Fruit fly (Drosophila melanogaster) whole organism, embryonic: ENCODE results near the gene I-2.

Experiments used
- BEAF-32 ChIP-seq: fragments of 200-800 bp; sonication (Bioruptor generic); optimal IDR thresholded peaks from 3 replicates; lab custom pipeline; 2017; ENCODE audit warnings: missing biosample characterization, missing genetic modification characterization, mild to moderate bottlenecking, moderate library complexity, missing genetic modification reagents
- CG10267 ChIP-seq: fragments of 200-800 bp; sonication (Bioruptor generic); optimal IDR thresholded peaks from 2 replicates; lab custom pipeline; 2018; ENCODE audit warnings: missing biosample characterization, mild to moderate bottlenecking, missing genetic modification characterization, moderate library complexity
- CG10321 ChIP-seq: fragments of 200-800 bp; sonication (Bioruptor generic); IDR thresholded peaks from 2 replicates; pipeline ENCODE4 v1.3.6; 2022; ENCODE audit warnings: missing biosample characterization, missing genetic modification characterization
- CG10654 ChIP-seq: fragments of 200-800 bp; sonication (Bioruptor generic); optimal IDR thresholded peaks from 2 replicates; lab custom pipeline; 2016; ENCODE audit warnings: missing biosample characterization, missing genetic modification characterization
- CG11723 ChIP-seq: fragments of 200-800 bp; sonication (Bioruptor generic); optimal IDR thresholded peaks from 2 replicates; lab custom pipeline; 2017; ENCODE audit warnings: missing biosample characterization, mild to moderate bottlenecking, missing genetic modification characterization
- CG12155 ChIP-seq: fragments of 200-800 bp; sonication (Bioruptor generic); optimal IDR thresholded peaks from 3 replicates; lab custom pipeline; 2016; ENCODE audit warnings: missing biosample characterization, missing genetic modification characterization
- CG14441 ChIP-seq: fragments of 200-800 bp; sonication (Bioruptor generic); IDR thresholded peaks from 2 replicates; pipeline ENCODE4 v1.3.6; 2022; ENCODE audit warnings: missing biosample characterization, missing genetic modification characterization
- CG14710 ChIP-seq: fragments of 200-800 bp; sonication (Bioruptor generic); optimal IDR thresholded peaks from 3 replicates; lab custom pipeline; 2019; ENCODE audit warnings: missing biosample characterization, mild to moderate bottlenecking, missing genetic modification characterization, moderate library complexity
- CG14965 ChIP-seq: fragments of 200-800 bp; sonication (Bioruptor generic); optimal IDR thresholded peaks from 2 replicates; lab custom pipeline; 2016; ENCODE audit warnings: missing biosample characterization, missing genetic modification characterization, borderline replicate concordance
- CG15601 ChIP-seq: fragments of 200-800 bp; sonication (Bioruptor generic); optimal IDR thresholded peaks from 3 replicates; lab custom pipeline; 2019; ENCODE audit warnings: missing biosample characterization, mild to moderate bottlenecking, missing genetic modification characterization, moderate library complexity
- CG17359 ChIP-seq: fragments of 200-800 bp; sonication (Bioruptor generic); optimal IDR thresholded peaks from 3 replicates; lab custom pipeline; 2018; ENCODE audit warnings: missing biosample characterization, mild to moderate bottlenecking, missing genetic modification characterization, moderate library complexity
- CG42726 ChIP-seq: fragments of 200-800 bp; sonication (Bioruptor generic); IDR thresholded peaks from 2 replicates; pipeline ENCODE4 v1.3.6; 2022; ENCODE audit warnings: missing biosample characterization, missing genetic modification characterization; ENCODE audit not compliant: partially characterized antibody
- CG4360 ChIP-seq: fragments of 200-800 bp; sonication (Bioruptor generic); IDR thresholded peaks from 2 replicates; pipeline ENCODE4 v1.3.6; 2022; ENCODE audit warnings: missing biosample characterization, missing genetic modification characterization
- CG43689 ChIP-seq: fragments of 200-800 bp; sonication (Bioruptor generic); IDR thresholded peaks from 2 replicates; pipeline ENCODE4 v1.3.6; 2022; ENCODE audit warnings: missing biosample characterization, missing genetic modification characterization
- CG6254 ChIP-seq: fragments of 200-800 bp; sonication (Bioruptor generic); optimal IDR thresholded peaks from 3 replicates; lab custom pipeline; 2017; ENCODE audit warnings: mild to moderate bottlenecking, missing biosample characterization, missing genetic modification reagents, missing genetic modification characterization
- CG7745 ChIP-seq: fragments of 200-800 bp; sonication (Bioruptor generic); optimal IDR thresholded peaks from 2 replicates; lab custom pipeline; 2018; ENCODE audit warnings: missing biosample characterization, mild to moderate bottlenecking, missing genetic modification characterization, moderate library complexity
- CG8290 ChIP-seq, 3 experiments: fragments of 200-800 bp; sonication (Bioruptor generic); optimal IDR thresholded peaks; 2 replicates each; lab custom pipeline; 2016 to 2019; ENCODE audit warnings: missing biosample characterization in 3 of 3, missing genetic modification characterization in 3 of 3, mild to moderate bottlenecking in 2 of 3, moderate library complexity in 1 of 3
- CG8359 ChIP-seq: fragments of 200-800 bp; sonication (Bioruptor generic); optimal IDR thresholded peaks from 2 replicates; lab custom pipeline; 2017; ENCODE audit warnings: missing biosample characterization, mild to moderate bottlenecking, missing genetic modification characterization, borderline replicate concordance
- Chrac-16 ChIP-seq: fragments of 200-800 bp; sonication (Bioruptor generic); optimal IDR thresholded peaks from 3 replicates; lab custom pipeline; 2016; ENCODE audit warnings: missing biosample characterization, missing genetic modification characterization
- Doc3 ChIP-seq: fragments of 200-800 bp; sonication (Bioruptor generic); IDR thresholded peaks from 3 replicates; pipeline ENCODE4 v1.3.6; 2022; ENCODE audit warnings: missing biosample characterization, missing genetic modification characterization; ENCODE audit not compliant: partially characterized antibody
- HLHmδ ChIP-seq: fragments of 200-800 bp; sonication (Bioruptor generic); optimal IDR thresholded peaks from 2 replicates; lab custom pipeline; 2018; ENCODE audit warnings: missing biosample characterization, mild to moderate bottlenecking, missing genetic modification characterization, moderate library complexity
- HmgZ ChIP-seq: fragments of 200-800 bp; sonication (Bioruptor generic); optimal IDR thresholded peaks from 2 replicates; lab custom pipeline; 2018; ENCODE audit warnings: missing biosample characterization, mild to moderate bottlenecking, missing genetic modification characterization
- Hmr ChIP-seq: fragments of 200-800 bp; sonication (Bioruptor generic); optimal IDR thresholded peaks from 3 replicates; lab custom pipeline; 2017; ENCODE audit warnings: mild to moderate bottlenecking, missing biosample characterization, missing genetic modification reagents, missing genetic modification characterization
- Hr51 ChIP-seq, 2 experiments: fragments of 200-800 bp; sonication (Bioruptor generic); optimal IDR thresholded peaks; 2 replicates in 1 of 2; 3 replicates in 1 of 2; lab custom pipeline; 2016 to 2018; ENCODE audit warnings: missing biosample characterization in 2 of 2, missing genetic modification characterization in 2 of 2, mild to moderate bottlenecking in 1 of 2, moderate library complexity in 1 of 2
- Hr78 ChIP-seq, 2 experiments: fragments of 200-800 bp in 1 of 2; fragments of >200 bp in 1 of 2; sonication (Bioruptor generic) in 1 of 2; optimal IDR thresholded peaks; 2 replicates each; lab custom pipeline; 2017 to 2019; ENCODE audit warnings: missing biosample characterization in 2 of 2, missing genetic modification characterization in 2 of 2, mild to moderate bottlenecking in 1 of 2, moderate library complexity in 1 of 2
- Mes4 ChIP-seq: fragments of 200-800 bp; sonication (Bioruptor generic); optimal IDR thresholded peaks from 2 replicates; lab custom pipeline; 2016; ENCODE audit warnings: missing biosample characterization, missing genetic modification characterization
- Optix ChIP-seq: fragments of 200-800 bp; sonication (Bioruptor generic); IDR thresholded peaks from 3 replicates; pipeline ENCODE4 v1.3.6; 2022; ENCODE audit warnings: missing biosample characterization, missing genetic modification characterization
- Side ChIP-seq: fragments of 200-800 bp; sonication (Bioruptor generic); optimal IDR thresholded peaks from 2 replicates; lab custom pipeline; 2016; ENCODE audit warnings: missing biosample characterization, missing genetic modification characterization
- Six4 ChIP-seq: fragments of 200-800 bp; sonication (Bioruptor generic); optimal IDR thresholded peaks from 2 replicates; lab custom pipeline; 2016; ENCODE audit warnings: missing biosample characterization, missing genetic modification characterization
- Ssrp ChIP-seq: fragments of 200-800 bp; sonication (Bioruptor generic); optimal IDR thresholded peaks from 2 replicates; lab custom pipeline; 2018; ENCODE audit warnings: missing biosample characterization, mild to moderate bottlenecking, missing genetic modification characterization, moderate library complexity
- Vsx1 ChIP-seq: fragments of 200-800 bp; sonication (Bioruptor generic); optimal IDR thresholded peaks from 2 replicates; lab custom pipeline; 2017; ENCODE audit warnings: missing biosample characterization, mild to moderate bottlenecking, missing genetic modification characterization, missing genetic modification reagents
- Xbp1 ChIP-seq: fragments of 200-800 bp; sonication (Bioruptor generic); optimal IDR thresholded peaks from 3 replicates; lab custom pipeline; 2016; ENCODE audit warnings: missing biosample characterization, mild to moderate bottlenecking, missing genetic modification characterization
- Xrp1 ChIP-seq: fragments of 200-800 bp; sonication (Bioruptor generic); IDR thresholded peaks from 2 replicates; pipeline ENCODE4 v1.3.6; 2022; ENCODE audit warnings: missing biosample characterization, missing genetic modification characterization
- YL-1 ChIP-seq: fragments of 200-800 bp; sonication (Bioruptor generic); optimal IDR thresholded peaks from 3 replicates; lab custom pipeline; 2017; ENCODE audit warnings: missing biosample characterization, mild to moderate bottlenecking, missing genetic modification characterization
- abd-A ChIP-seq: fragments of 200-800 bp; sonication (Bioruptor generic); optimal IDR thresholded peaks from 3 replicates; lab custom pipeline; 2019; ENCODE audit warnings: missing biosample characterization, mild to moderate bottlenecking, missing genetic modification characterization, moderate library complexity
- cato ChIP-seq: fragments of 200-800 bp; sonication (Bioruptor generic); optimal IDR thresholded peaks from 2 replicates; lab custom pipeline; 2016; ENCODE audit warnings: missing biosample characterization, missing genetic modification characterization, borderline replicate concordance
- chif ChIP-seq, 2 experiments: fragments of 200-800 bp; sonication (Bioruptor generic); optimal IDR thresholded peaks; 3 replicates each; lab custom pipeline; 2016; ENCODE audit warnings: missing biosample characterization in 2 of 2, missing genetic modification characterization in 2 of 2
- cwo ChIP-seq: fragments of 200-800 bp; sonication (Bioruptor generic); optimal IDR thresholded peaks from 3 replicates; lab custom pipeline; 2017; ENCODE audit warnings: missing biosample characterization, missing genetic modification characterization, mild to moderate bottlenecking, moderate library complexity, missing genetic modification reagents
- dan ChIP-seq: fragments of 200-800 bp; sonication (Bioruptor generic); IDR thresholded peaks from 2 replicates; pipeline ENCODE4 v1.3.6; 2022; ENCODE audit warnings: missing biosample characterization, missing genetic modification characterization
- en ChIP-seq: fragments of 200-800 bp; sonication (Bioruptor generic); optimal IDR thresholded peaks from 2 replicates; lab custom pipeline; 2016; ENCODE audit warnings: missing biosample characterization, missing genetic modification characterization
- hth ChIP-seq: fragments of >200 bp; optimal IDR thresholded peaks from 2 replicates; lab custom pipeline; 2017; ENCODE audit warnings: inconsistent platforms
- pb ChIP-seq: fragments of 200-800 bp; sonication (Bioruptor generic); optimal IDR thresholded peaks from 3 replicates; lab custom pipeline; 2016; ENCODE audit warnings: missing biosample characterization, missing genetic modification characterization
- pzg ChIP-seq: fragments of 200-800 bp; sonication (Bioruptor generic); optimal IDR thresholded peaks from 3 replicates; lab custom pipeline; 2018; ENCODE audit warnings: missing biosample characterization, mild to moderate bottlenecking, missing genetic modification characterization, moderate library complexity
- ranshi ChIP-seq: fragments of 200-800 bp; sonication (Bioruptor generic); IDR thresholded peaks from 2 replicates; pipeline ENCODE4 v1.3.6; 2022; ENCODE audit warnings: missing biosample characterization, missing genetic modification characterization
- shn ChIP-seq: fragments of 200-800 bp; sonication (Bioruptor generic); optimal IDR thresholded peaks from 3 replicates; lab custom pipeline; 2016; ENCODE audit warnings: missing biosample characterization, missing genetic modification characterization
- slou ChIP-seq: fragments of 200-800 bp; sonication (Bioruptor generic); optimal IDR thresholded peaks from 3 replicates; lab custom pipeline; 2016; ENCODE audit warnings: missing biosample characterization, missing genetic modification characterization
- sna ChIP-seq: fragments of 200-800 bp; sonication (Bioruptor generic); IDR thresholded peaks from 2 replicates; pipeline ENCODE4 v1.3.6; 2022; ENCODE audit warnings: missing biosample characterization, missing genetic modification characterization; ENCODE audit not compliant: partially characterized antibody
- unpg ChIP-seq: fragments of 200-800 bp; sonication (Bioruptor generic); optimal IDR thresholded peaks from 3 replicates; lab custom pipeline; 2018; ENCODE audit warnings: missing biosample characterization, mild to moderate bottlenecking, missing genetic modification characterization, moderate library complexity
- wor ChIP-seq: fragments of 200-800 bp; sonication (Bioruptor generic); IDR thresholded peaks from 2 replicates; pipeline ENCODE4 v1.3.6; 2022; ENCODE audit warnings: missing biosample characterization, missing genetic modification characterization

Gene I-2

dm6 chr3L:9859624-9860023 lies 23.0 kb upstream of the I-2 start, which contains the start of gene CG10809 (continued):
- TF ChIP-seq Mes4 (GFP tag; lab: Kevin White, UChicago), result peak; percentile 6
- peak; percentile 39 for TF ChIP-seq Xbp1
- TF ChIP-seq CG7745, result no peak
- peak; percentile 86 for TF ChIP-seq Doc3 (GFP tag; lab: Robert Waterston, UW)
- no peak for TF ChIP-seq en
- TF ChIP-seq CG6254, result no peak
- TF ChIP-seq cato (GFP tag; lab: Kevin White, UChicago), result no peak
- TF ChIP-seq CG14710 (tag; lab: Kevin White, UChicago), result peak; percentile 79
- no peak for TF ChIP-seq Hr78 (GFP tag; optimal IDR thresholded peaks at IDR 0.05; lab: Kevin White, UChicago)
- peak; percentile 78 for TF ChIP-seq CG42726 (GFP tag; lab: Robert Waterston, UW)
- TF ChIP-seq CG8359 (GFP tag; lab: Kevin White, UChicago), result no peak
- no peak for TF ChIP-seq wor
- TF ChIP-seq CG43689 (GFP tag; lab: Robert Waterston, UW), result no peak
- peak in 1 of 2 experiments; percentile 0 for TF ChIP-seq Hr51 (GFP tag; optimal IDR thresholded peaks at IDR 0.05; lab: Kevin White, UChicago)
- TF ChIP-seq dan (GFP tag; lab: Robert Waterston, UW), result no peak
- TF ChIP-seq CG8290 (GFP tag; optimal IDR thresholded peaks at IDR 0.05; lab: Kevin White, UChicago), result peak; percentile 34
- no peak for TF ChIP-seq CG8290 (tag; optimal IDR thresholded peaks at IDR 0.05; lab: Kevin White, UChicago)
- peak; percentile 95 for TF ChIP-seq BEAF-32 (GFP tag; lab: Kevin White, UChicago)
- TF ChIP-seq Six4 (GFP tag; lab: Kevin White, UChicago), result peak; percentile 28
- peak; percentile 88 for TF ChIP-seq YL-1
- TF ChIP-seq CG17359 (tag; lab: Kevin White, UChicago), result peak; percentile 6
- no peak for TF ChIP-seq cwo (GFP tag; lab: Kevin White, UChicago)
- no peak for TF ChIP-seq Vsx1 (GFP tag; lab: Kevin White, UChicago)
- TF ChIP-seq CG11723 (GFP tag; lab: Kevin White, UChicago), result no peak
- TF ChIP-seq CG12155, result peak; percentile 37
- no peak for TF ChIP-seq ranshi
- TF ChIP-seq unpg (GFP tag; lab: Kevin White, UChicago), result no peak
- TF ChIP-seq Xrp1, result peak; percentile 21; the same call in 1 of the 2 replicates
- no peak for TF ChIP-seq hth (lab: Kevin White, UChicago)
- peak; percentile 20 for TF ChIP-seq CG10654
- TF ChIP-seq chif (GFP tag; optimal IDR thresholded peaks at IDR 0.05; lab: Kevin White, UChicago), result no peak
- TF ChIP-seq CG10267, result peak; percentile 74
- TF ChIP-seq pb, result no peak
- no peak for TF ChIP-seq CG14441 (GFP tag; lab: Robert Waterston, UW)
- no peak for TF ChIP-seq Hmr (GFP tag; lab: Kevin White, UChicago)
- TF ChIP-seq pzg (GFP tag; lab: Kevin White, UChicago), result peak; percentile 85
- no peak for TF ChIP-seq CG4360 (GFP tag; lab: Robert Waterston, UW)
- TF ChIP-seq HLHmδ (GFP tag; lab: Kevin White, UChicago), result no peak
- TF ChIP-seq slou (GFP tag; lab: Kevin White, UChicago), result peak; percentile 8
- TF ChIP-seq shn (GFP tag; lab: Kevin White, UChicago), result no peak
- TF ChIP-seq sna (GFP tag; lab: Robert Waterston, UW), result peak; percentile 88
- TF ChIP-seq CG10321, result no peak
- TF ChIP-seq Optix (GFP tag; lab: Robert Waterston, UW), result no peak
- no peak for TF ChIP-seq CG14965 (GFP tag; lab: Kevin White, UChicago)
- peak; percentile 42 for TF ChIP-seq CG15601
- TF ChIP-seq abd-A (tag; lab: Kevin White, UChicago), result no peak
- peak; percentile 21 for TF ChIP-seq Chrac-16 (GFP tag; lab: Kevin White, UChicago)
- TF ChIP-seq HmgZ (tag; lab: Kevin White, UChicago), result peak; percentile 40
- no peak for TF ChIP-seq Side
- TF ChIP-seq Ssrp, result no peak
